Worm (Caenorhabditis elegans): ENCODE results near the gene C16C8.25.

- TF ChIP-seq W03F9.2 (tag; optimal IDR thresholded peaks at IDR 0.05), result no peak
- TF ChIP-seq him-1 (tag; optimal IDR thresholded peaks at IDR 0.05), result no peak
- no peak for TF ChIP-seq dao-5 (tag; optimal IDR thresholded peaks at IDR 0.05)
Observed at ce11 chrII:3402854-3403253, 46.2 kb upstream of the C16C8.25 start, which contains the start of gene nep-10.
